Fruit fly (Drosophila melanogaster): ENCODE results near the gene CG31145.

dm6 chr3R:23666672-23667211, 2.7 kb downstream of the CG31145 start:
- TF ChIP-seq CG8478 (optimal IDR thresholded peaks at IDR 0.05) (no peak), CTCF (optimal IDR thresholded peaks at IDR 0.05) (no peak)
